Fruit fly (Drosophila melanogaster) whole organism, adult: Measurements from ENCODE around the gene CG6865.

Experiments used
- CG14711 ChIP-seq: fragments of 200-800 bp; sonication (Bioruptor generic); optimal IDR thresholded peaks from 2 replicates; lab custom pipeline; 2018; ENCODE audit warnings: missing biosample characterization, mild to moderate bottlenecking, missing genetic modification characterization, moderate library complexity
- CG33017 ChIP-seq: fragments of 200-800 bp; sonication (Bioruptor generic); optimal IDR thresholded peaks from 2 replicates; lab custom pipeline; 2018; ENCODE audit warnings: missing biosample characterization, mild to moderate bottlenecking, missing genetic modification characterization, moderate library complexity
- CG7045 ChIP-seq: fragments of 200-800 bp; sonication (Bioruptor generic); optimal IDR thresholded peaks from 2 replicates; lab custom pipeline; 2017; ENCODE audit warnings: missing biosample characterization, mild to moderate bottlenecking, missing genetic modification characterization
- Clk ChIP-seq: fragments of 200-800 bp; sonication (Bioruptor generic); optimal IDR thresholded peaks from 2 replicates; lab custom pipeline; 2017; ENCODE audit warnings: missing biosample characterization, missing genetic modification characterization
- Hr96 ChIP-seq: fragments of 200-800 bp; sonication (Bioruptor generic); optimal IDR thresholded peaks from 2 replicates; lab custom pipeline; 2016; ENCODE audit warnings: missing biosample characterization, missing genetic modification characterization
- Mnt ChIP-seq: fragments of 200-800 bp; sonication (Bioruptor generic); optimal IDR thresholded peaks from 2 replicates; lab custom pipeline; 2016; ENCODE audit warnings: missing biosample characterization, mild to moderate bottlenecking, missing genetic modification characterization
- cic ChIP-seq: fragments of 200-800 bp; sonication (Bioruptor generic); optimal IDR thresholded peaks from 2 replicates; lab custom pipeline; 2017; ENCODE audit warnings: missing biosample characterization, mild to moderate bottlenecking, missing genetic modification characterization, moderate library complexity
- cnc ChIP-seq, 2 experiments: fragments of >200 bp; optimal IDR thresholded peaks; 2 replicates each; lab custom pipeline; 2017
- kay ChIP-seq: fragments of 200-800 bp; sonication (Bioruptor generic); peaks from one replicate; lab custom pipeline; 2016; ENCODE audit warnings: missing biosample characterization, missing genetic modification characterization, borderline replicate concordance
- ovo ChIP-seq: fragments of 200-800 bp; sonication (Bioruptor generic); optimal IDR thresholded peaks from 2 replicates; lab custom pipeline; 2016; ENCODE audit warnings: missing biosample characterization, missing genetic modification characterization
- pad ChIP-seq: fragments of 200-800 bp; sonication (Bioruptor generic); optimal IDR thresholded peaks from 3 replicates; lab custom pipeline; 2017; ENCODE audit warnings: missing biosample characterization, missing genetic modification characterization, mild to moderate bottlenecking, moderate library complexity, missing genetic modification reagents
- toe ChIP-seq: fragments of 200-800 bp; sonication (Bioruptor generic); optimal IDR thresholded peaks from 2 replicates; lab custom pipeline; 2016; ENCODE audit warnings: missing biosample characterization, missing genetic modification characterization

DNA sequence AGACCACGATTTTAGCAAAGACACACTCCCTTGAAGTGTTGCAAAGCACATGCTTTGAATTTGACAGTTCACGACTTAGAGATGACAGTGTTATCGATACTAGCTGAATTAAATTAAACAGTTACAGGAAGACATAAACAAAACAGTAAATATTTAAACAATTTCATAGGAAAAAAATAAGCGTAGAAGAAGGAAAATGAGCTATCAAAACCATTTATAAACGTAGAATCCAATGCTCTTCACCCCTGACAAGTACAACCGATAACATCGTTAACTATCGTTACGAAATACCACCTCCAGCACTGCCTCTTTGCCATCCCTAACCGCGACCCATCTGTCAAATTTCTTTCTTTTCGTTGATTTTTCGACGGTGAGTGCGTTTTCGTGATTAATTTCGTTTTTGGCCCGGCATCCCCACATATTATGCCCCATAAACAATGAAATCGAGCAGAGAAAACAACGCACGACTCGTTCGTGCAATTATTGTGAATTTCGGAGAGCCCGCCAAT is 35.4 kb downstream of the CG6865 start, which contains the start of gene RpL26:
- TF ChIP-seq ovo (peak; percentile 81), CG33017 (tag; lab: Kevin White, UChicago) (peak; percentile 62), toe (GFP tag; lab: Kevin White, UChicago) (peak; percentile 94), CG14711 (tag; lab: Kevin White, UChicago) (peak; percentile 48), CG7045 (GFP tag; lab: Kevin White, UChicago) (peak; percentile 65), kay (GFP tag; lab: Kevin White, UChicago) (no peak), Clk (GFP tag; lab: Kevin White, UChicago) (peak; percentile 61), Mnt (GFP tag; lab: Kevin White, UChicago) (peak; percentile 83), cnc (optimal IDR thresholded peaks at IDR 0.05; lab: Kevin White, UChicago) (no peak), pad (GFP tag; lab: Kevin White, UChicago) (peak; percentile 63), cic (peak; percentile 25), Hr96 (peak; percentile 89)
